Worm (Caenorhabditis elegans) whole organism, late embryonic: ENCODE data around the gene F13B9.2.
A peak's percentile ranks its signal among the peaks of the same experiment; 100 is the strongest.

Experiments
- F13H6.1 ChIP-seq: sonication (generic microtip); optimal IDR thresholded peaks from 2 replicates; lab custom pipeline; 2016; ENCODE audit warnings: missing genetic modification characterization, missing compliant biosample characterization
- K02D7.2 ChIP-seq: sonication (generic microtip); optimal IDR thresholded peaks from 2 replicates; lab custom pipeline; 2017; ENCODE audit warnings: mild to moderate bottlenecking, missing genetic modification characterization, missing compliant biosample characterization
- T23F11.4 ChIP-seq: fragments of 200-800 bp; sonication (Bioruptor generic); optimal IDR thresholded peaks from 2 replicates; lab custom pipeline; 2018; ENCODE audit warnings: mild to moderate bottlenecking, missing genetic modification characterization, missing compliant biosample characterization
- ahr-1 ChIP-seq: sonication (generic microtip); optimal IDR thresholded peaks from 2 replicates; lab custom pipeline; 2016; ENCODE audit warnings: missing genetic modification characterization, missing compliant biosample characterization
- ceh-18 ChIP-seq: sonication (generic microtip); optimal IDR thresholded peaks from 2 replicates; lab custom pipeline; 2016; ENCODE audit warnings: missing genetic modification characterization, missing compliant biosample characterization
- ceh-19 ChIP-seq: fragments of 200-800 bp; sonication (Bioruptor generic); optimal IDR thresholded peaks from 2 replicates; lab custom pipeline; 2018; ENCODE audit warnings: mild to moderate bottlenecking, missing genetic modification characterization, missing compliant biosample characterization
- ceh-2 ChIP-seq: sonication (generic microtip); optimal IDR thresholded peaks from 2 replicates; lab custom pipeline; 2016; ENCODE audit warnings: missing genotype, missing genetic modification characterization, missing compliant biosample characterization
- ceh-22 ChIP-seq: sonication (generic microtip); optimal IDR thresholded peaks from 2 replicates; lab custom pipeline; 2017; ENCODE audit warnings: missing biosample characterization, missing genetic modification characterization
- ceh-24 ChIP-seq: sonication (generic microtip); optimal IDR thresholded peaks from 2 replicates; lab custom pipeline; 2016; ENCODE audit warnings: mild to moderate bottlenecking, missing genetic modification characterization, missing compliant biosample characterization
- ceh-34 ChIP-seq: sonication (generic microtip); optimal IDR thresholded peaks from 2 replicates; lab custom pipeline; 2016; ENCODE audit warnings: mild to moderate bottlenecking, missing genetic modification characterization, missing compliant biosample characterization
- ceh-6 ChIP-seq: fragments of 200-800 bp; sonication (Bioruptor generic); optimal IDR thresholded peaks from 2 replicates; lab custom pipeline; 2018; ENCODE audit warnings: mild to moderate bottlenecking, missing genetic modification characterization, missing compliant biosample characterization
- ceh-9 ChIP-seq: sonication (generic microtip); optimal IDR thresholded peaks from 2 replicates; lab custom pipeline; 2016; ENCODE audit warnings: mild to moderate bottlenecking, missing genetic modification characterization, inconsistent platforms, missing compliant biosample characterization
- che-1 ChIP-seq: sonication (generic microtip); optimal IDR thresholded peaks from 2 replicates; lab custom pipeline; 2016; ENCODE audit warnings: mild to moderate bottlenecking, missing genetic modification characterization, missing compliant biosample characterization
- dmd-4 ChIP-seq: sonication (generic microtip); optimal IDR thresholded peaks from 2 replicates; lab custom pipeline; 2016; ENCODE audit warnings: borderline replicate concordance, missing genetic modification characterization, missing compliant biosample characterization
- dve-1 ChIP-seq: sonication (generic microtip); optimal IDR thresholded peaks from 2 replicates; lab custom pipeline; 2017; ENCODE audit warnings: antibody characterized with exemption, mild to moderate bottlenecking, missing genetic modification characterization, missing compliant biosample characterization
- elt-4 ChIP-seq: sonication (generic microtip); optimal IDR thresholded peaks from 2 replicates; lab custom pipeline; 2016; ENCODE audit warnings: missing genetic modification characterization, missing compliant biosample characterization
- eyg-1 ChIP-seq: sonication (generic microtip); optimal IDR thresholded peaks from 2 replicates; lab custom pipeline; 2016; ENCODE audit warnings: missing genotype, missing genetic modification characterization, missing compliant biosample characterization
- fax-1 ChIP-seq: sonication (generic microtip); optimal IDR thresholded peaks from 2 replicates; lab custom pipeline; 2016; ENCODE audit warnings: missing genotype, missing genetic modification characterization, missing compliant biosample characterization
- fkh-10 ChIP-seq: fragments of 150-350 bp; optimal IDR thresholded peaks from 2 replicates; lab custom pipeline; 2014; ENCODE audit warnings: missing biosample characterization, missing genetic modification reagents, missing genetic modification characterization
- fkh-6 ChIP-seq: sonication (generic microtip); optimal IDR thresholded peaks from 2 replicates; lab custom pipeline; 2016; ENCODE audit warnings: missing genetic modification characterization, missing compliant biosample characterization
- hlh-13 ChIP-seq: fragments of 200-800 bp; sonication (Bioruptor generic); optimal IDR thresholded peaks from 2 replicates; lab custom pipeline; 2018; ENCODE audit warnings: mild to moderate bottlenecking, missing genetic modification characterization, missing compliant biosample characterization
- hlh-15 ChIP-seq: sonication (generic microtip); optimal IDR thresholded peaks from 2 replicates; lab custom pipeline; 2016; ENCODE audit warnings: missing genetic modification characterization, missing compliant biosample characterization
- hlh-30 ChIP-seq: sonication (generic microtip); optimal IDR thresholded peaks from 2 replicates; lab custom pipeline; 2017; ENCODE audit warnings: antibody characterized with exemption, missing genetic modification characterization, missing compliant biosample characterization; ENCODE audit not compliant: insufficient read depth
- hlh-6 ChIP-seq: sonication (generic microtip); optimal IDR thresholded peaks from 2 replicates; lab custom pipeline; 2016; ENCODE audit warnings: missing genotype, missing genetic modification characterization, missing compliant biosample characterization
- madf-2 ChIP-seq: sonication (generic microtip); optimal IDR thresholded peaks from 2 replicates; lab custom pipeline; 2017; ENCODE audit warnings: missing genetic modification characterization, missing compliant biosample characterization
- mec-3 ChIP-seq: sonication (generic microtip); optimal IDR thresholded peaks from 2 replicates; lab custom pipeline; 2016; ENCODE audit warnings: borderline replicate concordance, missing genetic modification characterization, missing compliant biosample characterization
- nfya-1 ChIP-seq: sonication (generic microtip); optimal IDR thresholded peaks from 2 replicates; lab custom pipeline; 2017; ENCODE audit warnings: missing genetic modification characterization, mild to moderate bottlenecking, missing compliant biosample characterization, antibody characterized with exemption, moderate library complexity
- npax-4 ChIP-seq: sonication (generic microtip); optimal IDR thresholded peaks from 2 replicates; lab custom pipeline; 2016; ENCODE audit warnings: missing genetic modification characterization, missing compliant biosample characterization
- odd-2 ChIP-seq: sonication (generic microtip); optimal IDR thresholded peaks from 2 replicates; lab custom pipeline; 2017; ENCODE audit warnings: antibody characterized with exemption, mild to moderate bottlenecking, missing genetic modification characterization, missing compliant biosample characterization
- pag-3 ChIP-seq: sonication (generic microtip); optimal IDR thresholded peaks from 2 replicates; lab custom pipeline; 2016; ENCODE audit warnings: missing compliant biosample characterization, missing genetic modification characterization, borderline replicate concordance
- pax-1 ChIP-seq: fragments of 150-350 bp; optimal IDR thresholded peaks from 2 replicates; lab custom pipeline; 2014; ENCODE audit warnings: missing biosample characterization, missing genetic modification characterization
- pqm-1 ChIP-seq: sonication (generic microtip); optimal IDR thresholded peaks from 2 replicates; lab custom pipeline; 2016; ENCODE audit warnings: missing genetic modification characterization, missing compliant biosample characterization
- pros-1 ChIP-seq: fragments of 150-350 bp; optimal IDR thresholded peaks from 2 replicates; lab custom pipeline; 2014; ENCODE audit warnings: missing biosample characterization, missing genetic modification reagents, missing genetic modification characterization
- ref-2 ChIP-seq: sonication (generic microtip); optimal IDR thresholded peaks from 2 replicates; lab custom pipeline; 2016; ENCODE audit warnings: missing genetic modification characterization, missing compliant biosample characterization
- rnt-1 ChIP-seq: sonication (generic microtip); optimal IDR thresholded peaks from 2 replicates; lab custom pipeline; 2016; ENCODE audit warnings: missing genetic modification characterization, missing compliant biosample characterization
- sdc-2 ChIP-seq: sonication (generic microtip); optimal IDR thresholded peaks from 2 replicates; lab custom pipeline; 2016; ENCODE audit warnings: missing genotype, missing genetic modification characterization, missing compliant biosample characterization
- sox-2 ChIP-seq: fragments of 200-800 bp; sonication (Bioruptor generic); IDR thresholded peaks from 2 replicates; pipeline ENCODE4 v1.3.6; 2022; ENCODE audit warnings: missing genetic modification reagents, missing genetic modification characterization, missing compliant biosample characterization
- tbx-2 ChIP-seq: sonication (generic microtip); optimal IDR thresholded peaks from 2 replicates; lab custom pipeline; 2016; ENCODE audit warnings: missing genetic modification characterization, missing compliant biosample characterization
- unc-3 ChIP-seq, 2 experiments: fragments of 200-800 bp in 1 of 2; sonication (Bioruptor generic) in 1 of 2; sonication (generic microtip) in 1 of 2; conservative IDR thresholded peaks in 1 of 2; optimal IDR thresholded peaks in 1 of 2; 2 replicates each; pipeline versions ENCODE4 v1.3.6 to Lab custom; 2016 to 2022; ENCODE audit warnings: missing compliant biosample characterization in 2 of 2, missing genetic modification characterization in 2 of 2, missing genetic modification reagents in 1 of 2
- unc-55 ChIP-seq: sonication (generic microtip); optimal IDR thresholded peaks from 2 replicates; lab custom pipeline; 2017; ENCODE audit warnings: missing biosample characterization, missing genetic modification reagents, missing genetic modification characterization
- unc-86 ChIP-seq: sonication (generic microtip); optimal IDR thresholded peaks from 2 replicates; lab custom pipeline; 2016; ENCODE audit warnings: missing genetic modification characterization, missing compliant biosample characterization
- ztf-16 ChIP-seq: sonication (generic microtip); optimal IDR thresholded peaks from 2 replicates; lab custom pipeline; 2017; ENCODE audit warnings: missing genetic modification characterization, missing compliant biosample characterization

F13B9.2 gene

DNA sequence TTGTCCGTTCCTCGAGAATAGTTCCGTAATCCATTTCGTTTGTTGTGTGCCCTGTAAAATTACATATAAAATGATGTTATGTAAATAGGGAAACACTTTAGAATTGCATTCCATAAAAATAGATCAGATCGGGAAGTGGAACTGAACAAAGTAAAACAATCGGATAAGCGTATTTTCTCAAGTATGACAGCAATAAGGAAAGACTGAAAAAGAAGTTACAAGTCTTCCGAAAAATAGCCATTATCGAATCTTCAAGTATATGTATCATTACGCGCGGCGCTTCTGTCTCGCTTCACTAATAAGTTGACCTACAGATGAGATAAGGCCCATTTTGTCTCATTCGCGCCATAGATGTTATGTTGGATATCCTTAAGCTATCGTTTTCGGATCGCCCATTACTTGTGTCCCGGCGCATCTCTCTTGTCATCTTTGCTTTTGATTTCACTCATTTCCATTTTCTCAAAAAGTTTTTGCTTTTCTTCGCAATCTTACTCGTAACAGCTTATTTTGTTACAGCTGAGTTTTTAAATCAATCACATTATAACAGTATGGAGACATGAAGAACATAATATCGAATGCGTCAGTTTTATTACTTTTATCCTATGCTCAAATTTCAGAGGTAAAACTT is at the start of gene F13B9.2, which contains the start of gene fis-2:
Gene F13B9.2 (plus strand): TSS at position 515 of the 628 bp plus-strand sequence.
Gene fis-2 (minus strand): TSS at position 51 of the 628 bp plus-strand sequence.
- TF ChIP-seq ceh-19: no peak
- TF ChIP-seq nfya-1 (tag; lab: Kevin White, UChicago): no peak
- no peak for TF ChIP-seq hlh-6 (tag; lab: Kevin White, UChicago)
- no peak for TF ChIP-seq pqm-1
- TF ChIP-seq ceh-24 (tag; lab: Kevin White, UChicago): no peak
- TF ChIP-seq ztf-16 (tag; lab: Kevin White, UChicago): no peak
- TF ChIP-seq dmd-4 (tag; lab: Kevin White, UChicago): no peak
- no peak for TF ChIP-seq dve-1 (tag; lab: Kevin White, UChicago)
- TF ChIP-seq K02D7.2 (tag; lab: Kevin White, UChicago): no peak
- TF ChIP-seq ref-2 (tag; lab: Kevin White, UChicago): no peak
- no peak for TF ChIP-seq fax-1 (tag; lab: Kevin White, UChicago)
- TF ChIP-seq hlh-13: no peak
- TF ChIP-seq ceh-2: no peak
- TF ChIP-seq ceh-9 (tag; lab: Kevin White, UChicago): no peak
- TF ChIP-seq elt-4: no peak
- no peak for TF ChIP-seq eyg-1 (tag; lab: Kevin White, UChicago)
- no peak for TF ChIP-seq ceh-6
- TF ChIP-seq hlh-15 (tag; lab: Kevin White, UChicago): no peak
- no peak for TF ChIP-seq ceh-34 (tag; lab: Kevin White, UChicago)
- no peak for TF ChIP-seq fkh-6 (tag; lab: Kevin White, UChicago)

DNA sequence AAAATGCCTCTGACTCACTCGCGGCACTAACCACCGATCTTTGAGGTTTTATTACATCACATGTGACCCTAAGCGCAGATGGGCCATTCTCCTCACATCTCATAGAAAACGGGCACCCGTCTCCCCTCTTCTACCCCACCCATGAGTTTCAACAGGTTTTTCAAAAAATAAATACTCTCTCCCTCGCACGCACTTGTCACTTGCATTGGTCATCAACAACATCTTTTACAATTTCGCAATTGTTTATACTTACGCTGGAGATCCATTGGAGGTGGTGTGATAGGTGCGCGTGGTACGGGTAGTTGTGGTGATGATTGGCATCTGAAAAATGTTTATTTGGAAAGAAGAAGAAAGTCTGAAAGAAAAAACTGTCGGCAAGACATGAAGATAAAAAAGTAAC is 49.5 kb upstream of the F13B9.2 start, which contains the start of gene M60.4:
Gene M60.4 (minus strand): TSS at position 321 of the 400 bp plus-strand sequence.
- TF ChIP-seq npax-4 (no peak), tbx-2 (tag; lab: Kevin White, UChicago) (peak; percentile 26), hlh-30 (tag; lab: Kevin White, UChicago) (peak; percentile 49), ceh-22 (no peak), ceh-18 (tag; lab: Kevin White, UChicago) (peak; percentile 43), unc-55 (peak; percentile 37)

DNA sequence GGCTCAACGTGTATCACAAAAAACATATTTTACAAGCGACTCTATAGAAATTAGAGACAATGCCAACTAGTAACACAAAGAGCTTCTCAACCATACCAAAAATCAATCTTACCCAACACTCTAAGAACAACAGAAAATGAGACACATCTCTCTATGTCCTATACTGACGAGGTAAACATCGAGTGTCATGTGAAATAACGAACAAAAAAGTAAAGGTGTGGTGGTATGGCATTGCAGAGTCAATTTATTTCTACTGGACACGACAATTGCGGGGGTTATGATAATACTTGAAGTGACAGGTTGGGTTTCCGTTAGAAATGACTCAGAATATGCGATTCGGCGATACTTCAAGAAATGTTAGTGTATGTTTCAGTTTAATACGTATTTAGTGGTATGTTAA is 49.0 kb upstream of the F13B9.2 start:
- TF ChIP-seq pax-1 (tag; lab: Kevin White, UChicago) (no peak), pag-3 (no peak), mec-3 (tag; lab: Kevin White, UChicago) (no peak), rnt-1 (tag; lab: Kevin White, UChicago) (no peak), ceh-24 (tag; lab: Kevin White, UChicago) (no peak), che-1 (no peak), sox-2 (GFP tag; lab: Robert Waterston, UW) (no peak), madf-2 (tag; lab: Kevin White, UChicago) (no peak), unc-3 (GFP tag; conservative IDR thresholded peaks at IDR 0.05; lab: Robert Waterston, UW) (no peak), unc-3 (tag; optimal IDR thresholded peaks at IDR 0.05; lab: Kevin White, UChicago) (no peak), unc-86 (no peak), ceh-18 (tag; lab: Kevin White, UChicago) (no peak), sdc-2 (tag; lab: Kevin White, UChicago) (no peak), odd-2 (tag; lab: Kevin White, UChicago) (no peak), ahr-1 (tag; lab: Kevin White, UChicago) (no peak), pros-1 (tag; lab: Kevin White, UChicago) (no peak), F13H6.1 (tag; lab: Kevin White, UChicago) (no peak), fkh-10 (GFP tag; lab: Kevin White, UChicago) (no peak), T23F11.4 (no peak), ceh-6 (no peak)
